Worm (Caenorhabditis elegans): ENCODE data around the gene col-163.

- TF ChIP-seq ama-1 (optimal IDR thresholded peaks at IDR 0.05) (no peak), C08G9.2 (tag; optimal IDR thresholded peaks at IDR 0.05) (no peak), syd-9 (tag; optimal IDR thresholded peaks at IDR 0.05) (no peak), fkh-10 (GFP tag; optimal IDR thresholded peaks at IDR 0.05) (no peak), pha-4 (tag; optimal IDR thresholded peaks at IDR 0.05) (no peak), hlh-15 (tag; optimal IDR thresholded peaks at IDR 0.05) (no peak), nfya-1 (tag; optimal IDR thresholded peaks at IDR 0.05) (peak; percentile 36)
Observed at ce11 chrV:20580511-20581040, 19.3 kb upstream of the col-163 start, which contains the start of gene F26F2.7.
